Worm (Caenorhabditis elegans): Measurements from ENCODE around the gene ZC404.16.

DNA sequence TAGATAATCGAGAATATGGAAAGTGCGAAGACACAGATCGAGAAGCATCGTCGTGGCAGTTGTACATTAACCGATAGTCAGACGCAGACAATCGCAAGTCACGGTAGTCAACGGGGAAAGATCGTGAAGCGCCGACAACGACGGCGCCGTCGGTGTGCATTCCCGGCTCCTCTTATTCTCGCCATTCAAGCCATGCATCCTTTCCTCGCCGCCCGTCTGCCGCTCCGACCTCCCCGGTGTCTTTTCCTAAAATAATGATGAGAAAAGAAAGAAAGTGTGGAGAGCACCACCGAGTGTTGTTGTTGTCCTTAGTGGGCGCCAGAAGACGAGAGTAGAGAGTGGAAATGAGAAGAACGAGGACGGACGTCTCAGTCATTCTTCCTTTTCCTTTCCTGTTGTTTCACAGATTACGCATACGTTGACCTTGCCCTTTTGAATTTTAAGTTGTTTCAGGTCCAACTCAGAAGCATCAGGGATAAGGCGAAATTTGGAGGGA lies 20.2 kb upstream of the ZC404.16 start, which contains the start of gene ZC404.1:
- TF ChIP-seq unc-62 (GFP tag; optimal IDR thresholded peaks at IDR 0.05 in 1 of 2) (no peak), unc-62 (tag; optimal IDR thresholded peaks at IDR 0.05) (no peak), sdz-12 (GFP tag; optimal IDR thresholded peaks at IDR 0.05) (no peak), ama-1 (optimal IDR thresholded peaks at IDR 0.05) (no peak)

All from whole organism, L4 larva.